Worm (Caenorhabditis elegans) whole organism, early embryonic: Measurements from ENCODE around the gene srdh-1.

ENCODE experiments used
- B0310.2 ChIP-seq: sonication (generic microtip); optimal IDR thresholded peaks from 2 replicates; lab custom pipeline; 2016; ENCODE audit warnings: mild to moderate bottlenecking, missing genetic modification characterization, missing compliant biosample characterization
- F13C5.2 ChIP-seq: sonication (generic microtip); optimal IDR thresholded peaks from 2 replicates; lab custom pipeline; 2017; ENCODE audit warnings: mild to moderate bottlenecking, missing genetic modification characterization, inconsistent platforms, missing compliant biosample characterization
- aly-1 ChIP-seq: sonication (generic microtip); optimal IDR thresholded peaks from 2 replicates; lab custom pipeline; 2016; ENCODE audit warnings: missing genetic modification characterization, missing compliant biosample characterization
- ama-1 ChIP-seq: fragments of 150-350 bp; optimal IDR thresholded peaks from 2 replicates; lab custom pipeline; 2014
- ceh-13 ChIP-seq: fragments of 200-800 bp; sonication (Bioruptor generic); optimal IDR thresholded peaks from 2 replicates; lab custom pipeline; 2018; ENCODE audit warnings: mild to moderate bottlenecking, missing genetic modification characterization, missing compliant biosample characterization
- ceh-36 ChIP-seq: sonication (generic microtip); optimal IDR thresholded peaks from 2 replicates; lab custom pipeline; 2016; ENCODE audit warnings: missing genetic modification characterization, inconsistent platforms, missing compliant biosample characterization
- ets-7 ChIP-seq: sonication (generic microtip); optimal IDR thresholded peaks from 2 replicates; lab custom pipeline; 2016; ENCODE audit warnings: missing genotype, missing genetic modification characterization, missing compliant biosample characterization
- flt-1 ChIP-seq: fragments of 200-800 bp; sonication (Bioruptor generic); IDR thresholded peaks from 2 replicates; pipeline ENCODE4 v1.3.6; 2022; ENCODE audit warnings: missing genetic modification characterization, missing compliant biosample characterization
- hmbx-1 ChIP-seq: sonication (generic microtip); optimal IDR thresholded peaks from 2 replicates; lab custom pipeline; 2016; ENCODE audit warnings: mild to moderate bottlenecking, missing genetic modification characterization, missing compliant biosample characterization
- hmg-4 ChIP-seq: fragments of 200-800 bp; sonication (Bioruptor generic); optimal IDR thresholded peaks from 2 replicates; lab custom pipeline; 2018; ENCODE audit warnings: mild to moderate bottlenecking, missing genetic modification characterization, missing compliant biosample characterization
- hnd-1 ChIP-seq: sonication (generic microtip); optimal IDR thresholded peaks from 2 replicates; lab custom pipeline; 2016; ENCODE audit warnings: missing genetic modification characterization, missing compliant biosample characterization
- pes-1 ChIP-seq: fragments of 200-800 bp; sonication (Bioruptor generic); IDR thresholded peaks from 2 replicates; pipeline ENCODE4 v1.3.6; 2022; ENCODE audit warnings: missing genetic modification reagents, missing genetic modification characterization, missing compliant biosample characterization
- scrt-1 ChIP-seq: fragments of 200-800 bp; sonication (Bioruptor generic); IDR thresholded peaks from 2 replicates; pipeline ENCODE4 v1.3.6; 2022; ENCODE audit warnings: missing genetic modification characterization, missing compliant biosample characterization
- sea-1 ChIP-seq: fragments of 200-800 bp; sonication (Bioruptor generic); conservative IDR thresholded peaks from 2 replicates; pipeline ENCODE4 v1.3.6; 2022; ENCODE audit warnings: missing genetic modification characterization, missing compliant biosample characterization
- tbx-11 ChIP-seq: fragments of 200-800 bp; sonication (Bioruptor generic); IDR thresholded peaks from 2 replicates; pipeline ENCODE4 v1.3.6; 2022; ENCODE audit warnings: missing genetic modification characterization, missing compliant biosample characterization
- tbx-37 ChIP-seq: fragments of 200-800 bp; sonication (Bioruptor generic); conservative IDR thresholded peaks from 2 replicates; pipeline ENCODE4 v1.3.6; 2022; ENCODE audit warnings: missing genetic modification reagents, missing genetic modification characterization, missing compliant biosample characterization
- tra-4 ChIP-seq: sonication (generic microtip); optimal IDR thresholded peaks from 2 replicates; lab custom pipeline; 2017; ENCODE audit warnings: missing genetic modification characterization, missing compliant biosample characterization

The srdh-1 gene

ce11 chrII:8223945-8224344 lies 40.5 kb upstream of the srdh-1 start:
- no peak for TF ChIP-seq scrt-1
- TF ChIP-seq sea-1 (GFP tag; lab: Robert Waterston, UW), result no peak
- TF ChIP-seq tra-4 (tag; lab: Kevin White, UChicago), result no peak
- TF ChIP-seq ceh-36 (tag; lab: Kevin White, UChicago), result no peak
- TF ChIP-seq pes-1, result no peak
- no peak for TF ChIP-seq hmbx-1
- no peak for TF ChIP-seq ets-7 (tag; lab: Kevin White, UChicago)
- no peak for TF ChIP-seq flt-1 (GFP tag; lab: Robert Waterston, UW)
- TF ChIP-seq hmg-4, result no peak
- no peak for TF ChIP-seq B0310.2
- TF ChIP-seq ama-1 (lab: Kevin White, UChicago), result no peak
- no peak for TF ChIP-seq hnd-1
- TF ChIP-seq tbx-11 (GFP tag; lab: Robert Waterston, UW), result no peak
- no peak for TF ChIP-seq F13C5.2 (tag; lab: Kevin White, UChicago)
- TF ChIP-seq tbx-37 (GFP tag; lab: Robert Waterston, UW), result no peak
- no peak for TF ChIP-seq aly-1

- TF ChIP-seq B0310.2 (no peak), flt-1 (GFP tag; lab: Robert Waterston, UW) (no peak), F13C5.2 (tag; lab: Kevin White, UChicago) (no peak), tbx-11 (GFP tag; lab: Robert Waterston, UW) (no peak), scrt-1 (no peak), hmg-4 (no peak), aly-1 (no peak), tbx-37 (GFP tag; lab: Robert Waterston, UW) (no peak)
Observed at ce11 chrII:8224623-8225022, 39.8 kb upstream of the srdh-1 start.

ce11 chrII:8225347-8225746 lies 39.1 kb upstream of the srdh-1 start:
- TF ChIP-seq pes-1, result no peak
- no peak for TF ChIP-seq flt-1 (GFP tag; lab: Robert Waterston, UW)
- TF ChIP-seq scrt-1, result no peak
- no peak for TF ChIP-seq ceh-36 (tag; lab: Kevin White, UChicago)
- no peak for TF ChIP-seq F13C5.2 (tag; lab: Kevin White, UChicago)
- no peak for TF ChIP-seq tbx-37 (GFP tag; lab: Robert Waterston, UW)
- TF ChIP-seq hmbx-1, result no peak
- no peak for TF ChIP-seq aly-1
- TF ChIP-seq tra-4 (tag; lab: Kevin White, UChicago), result no peak
- TF ChIP-seq ets-7 (tag; lab: Kevin White, UChicago), result no peak
- no peak for TF ChIP-seq ceh-13 (GFP tag; lab: Kevin White, UChicago)
- TF ChIP-seq B0310.2, result no peak
- no peak for TF ChIP-seq hmg-4
- no peak for TF ChIP-seq ama-1 (lab: Kevin White, UChicago)
- TF ChIP-seq hnd-1, result no peak
- no peak for TF ChIP-seq tbx-11 (GFP tag; lab: Robert Waterston, UW)
- no peak for TF ChIP-seq sea-1 (GFP tag; lab: Robert Waterston, UW)

- no peak for TF ChIP-seq F13C5.2 (tag; lab: Kevin White, UChicago)
- no peak for TF ChIP-seq tbx-37 (GFP tag; lab: Robert Waterston, UW)
- no peak for TF ChIP-seq hnd-1
- no peak for TF ChIP-seq sea-1 (GFP tag; lab: Robert Waterston, UW)
Observed at ce11 chrII:8225914-8226313, 38.5 kb upstream of the srdh-1 start.

ce11 chrII:8226475-8226874 lies 38.0 kb upstream of the srdh-1 start:
- TF ChIP-seq ceh-36 (tag; lab: Kevin White, UChicago) (no peak), hnd-1 (no peak), hmbx-1 (no peak), sea-1 (GFP tag; lab: Robert Waterston, UW) (no peak), ceh-13 (GFP tag; lab: Kevin White, UChicago) (no peak), tbx-11 (GFP tag; lab: Robert Waterston, UW) (no peak), tra-4 (tag; lab: Kevin White, UChicago) (no peak), tbx-37 (GFP tag; lab: Robert Waterston, UW) (no peak), ama-1 (lab: Kevin White, UChicago) (no peak), F13C5.2 (tag; lab: Kevin White, UChicago) (no peak), scrt-1 (no peak), flt-1 (GFP tag; lab: Robert Waterston, UW) (no peak), aly-1 (no peak), pes-1 (no peak), hmg-4 (no peak), ets-7 (tag; lab: Kevin White, UChicago) (no peak), B0310.2 (no peak)

- no peak for TF ChIP-seq ets-7 (tag; lab: Kevin White, UChicago)
- TF ChIP-seq aly-1, result no peak
- no peak for TF ChIP-seq F13C5.2 (tag; lab: Kevin White, UChicago)
- no peak for TF ChIP-seq sea-1 (GFP tag; lab: Robert Waterston, UW)
- TF ChIP-seq tbx-11 (GFP tag; lab: Robert Waterston, UW), result no peak
- no peak for TF ChIP-seq hmg-4
- TF ChIP-seq pes-1, result no peak
- no peak for TF ChIP-seq ceh-36 (tag; lab: Kevin White, UChicago)
- TF ChIP-seq scrt-1, result no peak
- TF ChIP-seq ama-1 (lab: Kevin White, UChicago), result no peak
- TF ChIP-seq ceh-13 (GFP tag; lab: Kevin White, UChicago), result no peak
- TF ChIP-seq B0310.2, result no peak
- TF ChIP-seq hmbx-1, result no peak
- TF ChIP-seq tra-4 (tag; lab: Kevin White, UChicago), result no peak
Observed at ce11 chrII:8230976-8231375, 33.5 kb upstream of the srdh-1 start, which contains the start of gene M110.9. TSS of gene M110.9 (plus strand) at chrII:8231276.

- no peak for TF ChIP-seq ets-7 (tag; lab: Kevin White, UChicago)
- no peak for TF ChIP-seq ceh-36 (tag; lab: Kevin White, UChicago)
Observed at ce11 chrII:8232489-8232888, 32.0 kb upstream of the srdh-1 start, which contains the start of gene M110.7. TSS of gene M110.7 (plus strand) at chrII:8232789.

- no peak for TF ChIP-seq ets-7 (tag; lab: Kevin White, UChicago)
Observed at ce11 chrII:8238155-8238554, 26.3 kb upstream of the srdh-1 start, which contains the start of gene nlp-5. TSS of gene nlp-5 (plus strand) at chrII:8238455.
